Fruit fly (Drosophila melanogaster): ENCODE data around the gene Skel.

Skel gene

DNA sequence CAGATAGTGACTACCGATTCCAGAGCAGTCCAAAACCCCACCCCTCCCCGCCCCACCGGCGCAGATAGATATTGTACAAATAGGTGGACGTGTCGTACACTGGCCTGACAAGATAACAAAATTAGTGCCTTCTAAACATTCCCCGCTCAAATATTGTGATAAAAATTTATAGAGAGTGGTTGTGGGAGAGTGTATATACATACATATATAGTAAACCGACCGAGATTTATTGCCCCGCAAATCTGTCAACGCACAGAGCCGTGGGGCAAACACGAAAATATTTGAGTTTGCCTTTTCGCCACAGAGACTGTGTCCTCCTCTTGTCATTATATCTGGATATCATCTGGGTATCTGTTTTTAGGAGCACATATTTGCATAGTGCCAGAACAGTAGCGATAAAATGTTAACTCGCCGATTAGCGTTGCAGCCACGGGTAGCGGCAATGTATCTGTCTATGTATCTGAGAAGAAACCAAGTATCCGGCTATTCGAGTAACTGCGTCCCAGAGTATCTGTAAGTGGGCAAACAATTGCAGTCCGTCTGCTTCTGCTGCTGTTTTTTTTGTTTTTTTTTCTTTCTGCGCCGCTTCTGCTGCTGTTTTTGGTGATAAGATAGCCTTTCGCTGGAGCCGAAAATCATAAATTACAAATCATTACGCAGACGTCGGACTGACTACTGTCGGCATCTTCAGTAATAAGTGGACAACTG lies 43.5 kb upstream of the Skel start (continued):
- TF ChIP-seq CG10979 (tag; optimal IDR thresholded peaks at IDR 0.05) (peak; percentile 44), sim (GFP tag; IDR thresholded peaks at IDR 0.05) (no peak), ab (GFP tag; optimal IDR thresholded peaks at IDR 0.05) (no peak), sens (GFP tag) (peak; percentile 53), Myb (GFP tag; optimal IDR thresholded peaks at IDR 0.05) (no peak), CG17829 (tag; optimal IDR thresholded peaks at IDR 0.05) (peak; percentile 53), CG6765 (GFP tag; optimal IDR thresholded peaks at IDR 0.05) (no peak), ac (GFP tag; optimal IDR thresholded peaks at IDR 0.05) (peak; percentile 90), Bteb2 (GFP tag; optimal IDR thresholded peaks at IDR 0.05) (no peak), slou (GFP tag; optimal IDR thresholded peaks at IDR 0.05) (no peak), pho (GFP tag; optimal IDR thresholded peaks at IDR 0.05) (no peak), Antp (GFP tag; optimal IDR thresholded peaks at IDR 0.05) (no peak), sna (GFP tag; IDR thresholded peaks at IDR 0.05; ENCODE audit: partially characterized antibody) (no peak), sima (GFP tag; optimal IDR thresholded peaks at IDR 0.05) (no peak), Hmr (GFP tag; optimal IDR thresholded peaks at IDR 0.05) (peak; percentile 60), CG2199 (GFP tag; IDR thresholded peaks at IDR 0.05) (no peak), Trl (optimal IDR thresholded peaks at IDR 0.05) (no peak), Trl (GFP tag; optimal IDR thresholded peaks at IDR 0.05) (peak; percentile 46), Six4 (GFP tag; optimal IDR thresholded peaks at IDR 0.05) (no peak), wek (GFP tag; optimal IDR thresholded peaks at IDR 0.05) (peak; percentile 33), MESR4 (GFP tag; optimal IDR thresholded peaks at IDR 0.05) (no peak), Hr51 (GFP tag; optimal IDR thresholded peaks at IDR 0.05) (peak; percentile 26 to 47), Ets65A (GFP tag) (peak; percentile 60), hb (GFP tag; IDR thresholded peaks at IDR 0.05; ENCODE audit: partially characterized antibody) (no peak), Dbx (GFP tag; IDR thresholded peaks at IDR 0.05) (no peak), MBD-R2 (GFP tag; IDR thresholded peaks at IDR 0.05) (no peak), Med (GFP tag) (peak; percentile 36), CG4328 (GFP tag; optimal IDR thresholded peaks at IDR 0.05) (peak; percentile 23), sisA (GFP tag; IDR thresholded peaks at IDR 0.05) (no peak), HmgD (GFP tag; optimal IDR thresholded peaks at IDR 0.05) (no peak), CG11560 (tag; IDR thresholded peaks at IDR 0.05) (no peak), Atf-2 (GFP tag; optimal IDR thresholded peaks at IDR 0.05) (no peak), CG3838 (GFP tag; optimal IDR thresholded peaks at IDR 0.05) (no peak), CG12744 (GFP tag; optimal IDR thresholded peaks at IDR 0.05) (no peak), pzg (GFP tag; optimal IDR thresholded peaks at IDR 0.05) (no peak), Dek (tag; optimal IDR thresholded peaks at IDR 0.05) (peak; percentile 19), Usf (GFP tag; optimal IDR thresholded peaks at IDR 0.05) (no peak), CG9609 (GFP tag; optimal IDR thresholded peaks at IDR 0.05) (no peak), cato (GFP tag; optimal IDR thresholded peaks at IDR 0.05; ENCODE audit: borderline replicate concordance) (no peak), tll (GFP tag; optimal IDR thresholded peaks at IDR 0.05) (peak in 1 of 2 experiments; percentile 86), CG13296 (GFP tag; optimal IDR thresholded peaks at IDR 0.05) (peak; percentile 52), esg (GFP tag; conservative IDR thresholded peaks at IDR 0.05) (no peak), amos (GFP tag; IDR thresholded peaks at IDR 0.05; ENCODE audit: partially characterized antibody) (no peak), Opbp (GFP tag; IDR thresholded peaks at IDR 0.05; ENCODE audit: partially characterized antibody) (no peak), CG3407 (GFP tag; optimal IDR thresholded peaks at IDR 0.05) (peak; percentile 66), CG12942 (GFP tag; optimal IDR thresholded peaks at IDR 0.05) (no peak), kah (GFP tag; optimal IDR thresholded peaks at IDR 0.05) (peak; percentile 16), ewg (GFP tag; optimal IDR thresholded peaks at IDR 0.05) (peak; percentile 43), jigr1 (GFP tag; IDR thresholded peaks at IDR 0.05) (no peak), CG9876 (GFP tag; optimal IDR thresholded peaks at IDR 0.05) (no peak), YL-1 (GFP tag; optimal IDR thresholded peaks at IDR 0.05) (peak; percentile 11)

Measured in whole organism, embryonic.